ENCODE assay signal across 4 fruit fly cellular contexts in the genomic region with DNA sequence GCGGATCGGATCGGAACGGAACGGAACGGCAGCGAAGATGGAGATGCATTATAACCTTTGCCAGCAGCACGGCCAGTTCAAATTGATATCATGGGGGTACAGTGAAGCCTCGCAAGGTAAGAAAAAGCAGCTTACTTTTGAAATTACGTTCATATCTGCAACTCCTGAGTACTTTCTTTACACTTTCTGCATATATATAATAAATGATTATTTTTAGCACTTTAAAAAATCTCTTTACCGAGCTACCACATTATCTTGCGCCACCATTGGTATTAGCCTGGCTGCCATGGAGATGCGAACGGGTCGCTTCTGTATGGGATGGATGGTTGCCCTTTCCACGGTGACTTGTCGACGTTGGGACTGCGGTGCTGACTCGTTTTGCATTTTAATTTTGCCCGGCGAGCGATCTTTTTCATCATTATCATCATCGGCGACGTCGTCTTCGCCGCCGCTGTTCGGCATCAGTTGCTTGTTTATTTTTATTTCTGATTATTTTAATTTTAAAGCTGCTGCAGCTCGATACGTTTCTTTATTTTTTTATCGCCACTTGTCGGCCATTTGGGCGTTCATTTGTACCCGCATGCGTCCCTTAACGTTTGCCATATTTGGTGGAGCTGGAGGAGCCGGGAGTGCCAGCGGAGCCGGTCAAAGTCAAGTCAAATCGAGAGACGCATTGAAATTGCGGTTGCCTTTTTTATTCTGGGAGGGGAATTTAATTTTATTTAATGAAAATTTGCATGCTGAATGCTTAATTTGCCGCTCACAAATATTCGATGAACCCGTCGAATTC.
TF ChIP-seq lines count a peak whose summit lies in the region.

No protein-coding gene starts in this region.

TF ChIP-seq in whole organism, embryonic, 481 proteins besides CTCF, POLR2A, EP300 and RAD21 (continued from another document and continues in another):
- TF ChIP-seq nerfin-1 (tag; optimal IDR thresholded peaks at IDR 0.05; lab: Kevin White, UChicago): no peak
- TF ChIP-seq pnt (GFP tag; optimal IDR thresholded peaks at IDR 0.05; lab: Kevin White, UChicago): no peak
- TF ChIP-seq eve (GFP tag; optimal IDR thresholded peaks at IDR 0.05; lab: Kevin White, UChicago): no peak
- TF ChIP-seq p53 (GFP tag; optimal IDR thresholded peaks at IDR 0.05; lab: Kevin White, UChicago): no peak
- TF ChIP-seq bbx (GFP tag; IDR thresholded peaks at IDR 0.05; lab: Robert Waterston, UW; ENCODE audit: partially characterized antibody): no peak
- no peak for TF ChIP-seq jigr1 (GFP tag; IDR thresholded peaks at IDR 0.05; lab: Robert Waterston, UW)
- TF ChIP-seq tin (GFP tag; optimal IDR thresholded peaks at IDR 0.05; lab: Kevin White, UChicago): no peak
- no peak for TF ChIP-seq CG32767 (GFP tag; IDR thresholded peaks at IDR 0.05; lab: Robert Waterston, UW)
- TF ChIP-seq ci (GFP tag; IDR thresholded peaks at IDR 0.05; lab: Robert Waterston, UW): peak; percentile 55; the same call in 1 of the 3 replicates
- peak; percentile 76 for TF ChIP-seq CG14441 (GFP tag; IDR thresholded peaks at IDR 0.05; lab: Robert Waterston, UW)
- TF ChIP-seq CG10543 (GFP tag; optimal IDR thresholded peaks at IDR 0.05; lab: Kevin White, UChicago): no peak
- no peak for TF ChIP-seq kay (GFP tag; optimal IDR thresholded peaks at IDR 0.05; lab: Kevin White, UChicago)
- TF ChIP-seq HLH54F (GFP tag; optimal IDR thresholded peaks at IDR 0.05; lab: Kevin White, UChicago): no peak
- no peak for TF ChIP-seq lola (GFP tag; optimal IDR thresholded peaks at IDR 0.05; lab: Kevin White, UChicago)
- no peak for TF ChIP-seq otp (GFP tag; IDR thresholded peaks at IDR 0.05; lab: Robert Waterston, UW)
- TF ChIP-seq ara (GFP tag; IDR thresholded peaks at IDR 0.05; lab: Robert Waterston, UW): no peak
- TF ChIP-seq CG1529 (GFP tag; optimal IDR thresholded peaks at IDR 0.05; lab: Kevin White, UChicago): no peak
- TF ChIP-seq aop (GFP tag; IDR thresholded peaks at IDR 0.05; lab: Robert Waterston, UW): no peak
- no peak for TF ChIP-seq vnd (GFP tag; IDR thresholded peaks at IDR 0.05; lab: Robert Waterston, UW; ENCODE audit: partially characterized antibody)
- TF ChIP-seq CG16779 (GFP tag; IDR thresholded peaks at IDR 0.05; lab: Robert Waterston, UW): no peak
- no peak for TF ChIP-seq CG34224 (GFP tag; IDR thresholded peaks at IDR 0.05; lab: Robert Waterston, UW; ENCODE audit: partially characterized antibody)
- no peak for TF ChIP-seq chinmo (GFP tag; IDR thresholded peaks at IDR 0.05; lab: Robert Waterston, UW; ENCODE audit: partially characterized antibody)
- TF ChIP-seq CG3838 (GFP tag; optimal IDR thresholded peaks at IDR 0.05; lab: Kevin White, UChicago): no peak
- no peak for TF ChIP-seq TFAM (GFP tag; optimal IDR thresholded peaks at IDR 0.05; lab: Kevin White, UChicago)
- no peak for TF ChIP-seq CG7987 (GFP tag; optimal IDR thresholded peaks at IDR 0.05; lab: Kevin White, UChicago)
- TF ChIP-seq tx (GFP tag; optimal IDR thresholded peaks at IDR 0.05; lab: Kevin White, UChicago): no peak
- no peak for TF ChIP-seq CG13624 (GFP tag; optimal IDR thresholded peaks at IDR 0.05; lab: Kevin White, UChicago)
- TF ChIP-seq Xbp1 (GFP tag; optimal IDR thresholded peaks at IDR 0.05; lab: Kevin White, UChicago): no peak
- TF ChIP-seq dmrt99B (tag; optimal IDR thresholded peaks at IDR 0.05; lab: Kevin White, UChicago): peak; percentile 57
- TF ChIP-seq fd96Cb (tag; optimal IDR thresholded peaks at IDR 0.05; lab: Kevin White, UChicago): peak; percentile 6
- TF ChIP-seq CG12391 (tag; optimal IDR thresholded peaks at IDR 0.05; lab: Kevin White, UChicago): no peak

TF ChIP-seq in whole organism, prepupa, 60 proteins besides CTCF, POLR2A, EP300 and RAD21 (continued from another document and continues in another):
- peak; percentile 88 for TF ChIP-seq CG11762 (GFP tag; optimal IDR thresholded peaks at IDR 0.05; lab: Kevin White, UChicago; ENCODE audit: insufficient read depth)
- TF ChIP-seq Hr4 (GFP tag; optimal IDR thresholded peaks at IDR 0.05; lab: Kevin White, UChicago): peak; percentile 59
- TF ChIP-seq CG6854 (GFP tag; optimal IDR thresholded peaks at IDR 0.05; lab: Kevin White, UChicago): peak; percentile 84
- peak; percentile 89 for TF ChIP-seq CG3032 (tag; optimal IDR thresholded peaks at IDR 0.05; lab: Kevin White, UChicago)
- TF ChIP-seq vri (GFP tag; optimal IDR thresholded peaks at IDR 0.05; lab: Kevin White, UChicago): peak; percentile 84
- TF ChIP-seq Met (GFP tag; optimal IDR thresholded peaks at IDR 0.05; lab: Kevin White, UChicago): peak; percentile 94
- peak; percentile 94 for TF ChIP-seq acj6 (GFP tag; optimal IDR thresholded peaks at IDR 0.05; lab: Kevin White, UChicago)
- peak; percentile 90 for TF ChIP-seq CG10669 (GFP tag; optimal IDR thresholded peaks at IDR 0.05; lab: Kevin White, UChicago)
- TF ChIP-seq cyc (GFP tag; optimal IDR thresholded peaks at IDR 0.05; lab: Kevin White, UChicago): peak; percentile 91
- peak; percentile 89 for TF ChIP-seq fd59A (GFP tag; optimal IDR thresholded peaks at IDR 0.05; lab: Kevin White, UChicago)
- no peak for TF ChIP-seq fkh (GFP tag; optimal IDR thresholded peaks at IDR 0.05; lab: Kevin White, UChicago)
- TF ChIP-seq eg (GFP tag; IDR thresholded peaks at IDR 0.05; lab: Robert Waterston, UW): peak; percentile 70
- peak; percentile 91 for TF ChIP-seq Sox102F (GFP tag; optimal IDR thresholded peaks at IDR 0.05; lab: Kevin White, UChicago)
- TF ChIP-seq lz (GFP tag; optimal IDR thresholded peaks at IDR 0.05; lab: Kevin White, UChicago): peak; percentile 91
- TF ChIP-seq Gug (GFP tag; IDR thresholded peaks at IDR 0.05; lab: Robert Waterston, UW): peak; percentile 66
- TF ChIP-seq CG10631 (GFP tag; optimal IDR thresholded peaks at IDR 0.05; lab: Kevin White, UChicago): peak; percentile 90
- peak; percentile 90 for TF ChIP-seq Sox15 (GFP tag; optimal IDR thresholded peaks at IDR 0.05; lab: Kevin White, UChicago)
- TF ChIP-seq OdsH (GFP tag; optimal IDR thresholded peaks at IDR 0.05; lab: Kevin White, UChicago): peak; percentile 92
- TF ChIP-seq CG6792 (GFP tag; optimal IDR thresholded peaks at IDR 0.05; lab: Kevin White, UChicago): peak; percentile 93
- peak; percentile 88 for TF ChIP-seq spab (GFP tag; optimal IDR thresholded peaks at IDR 0.05; lab: Kevin White, UChicago)
- TF ChIP-seq Eip75B (GFP tag; optimal IDR thresholded peaks at IDR 0.05; lab: Kevin White, UChicago): peak; percentile 93
- no peak for TF ChIP-seq Hr38 (GFP tag; optimal IDR thresholded peaks at IDR 0.05; lab: Kevin White, UChicago)
- peak; percentile 85 for TF ChIP-seq net (GFP tag; optimal IDR thresholded peaks at IDR 0.05; lab: Kevin White, UChicago)
- peak; percentile 88 for TF ChIP-seq achi (GFP tag; optimal IDR thresholded peaks at IDR 0.05; lab: Kevin White, UChicago)
- peak; percentile 89 for TF ChIP-seq CG34406 (GFP tag; optimal IDR thresholded peaks at IDR 0.05; lab: Kevin White, UChicago)
- no peak for TF ChIP-seq CG11294 (GFP tag; IDR thresholded peaks at IDR 0.05; lab: Robert Waterston, UW)
- TF ChIP-seq CG32006 (GFP tag; optimal IDR thresholded peaks at IDR 0.05; lab: Kevin White, UChicago): peak; percentile 50
- TF ChIP-seq CG11902 (GFP tag; optimal IDR thresholded peaks at IDR 0.05; lab: Kevin White, UChicago): peak; percentile 93
- TF ChIP-seq CG7368 (GFP tag; optimal IDR thresholded peaks at IDR 0.05; lab: Kevin White, UChicago): peak; percentile 85
- TF ChIP-seq Sox14 (GFP tag; optimal IDR thresholded peaks at IDR 0.05; lab: Kevin White, UChicago): peak; percentile 86
- TF ChIP-seq Eip93F (GFP tag; optimal IDR thresholded peaks at IDR 0.05; lab: Kevin White, UChicago): peak; percentile 61

TF ChIP-seq in whole organism, pupa, 21 proteins besides CTCF, POLR2A, EP300 and RAD21 (continued from another document):
- TF ChIP-seq CG12605 (GFP tag; IDR thresholded peaks at IDR 0.05; lab: Robert Waterston, UW): 0 out of 2 replicates have a peak, but pooled peaks have one; percentile 45

TF ChIP-seq in whole organism, wandering third instar larva, 38 proteins besides CTCF, POLR2A, EP300 and RAD21 (continued from another document):
- TF ChIP-seq pan (optimal IDR thresholded peaks at IDR 0.05; lab: Kevin White, UChicago): no peak
- peak; percentile 46 to 95 for TF ChIP-seq foxo (GFP tag; optimal IDR thresholded peaks at IDR 0.05; lab: Kevin White, UChicago)
- TF ChIP-seq OdsH (GFP tag; optimal IDR thresholded peaks at IDR 0.05; lab: Kevin White, UChicago): peak; percentile 94
- TF ChIP-seq Hr83 (GFP tag; optimal IDR thresholded peaks at IDR 0.05; lab: Kevin White, UChicago; ENCODE audit: poor library complexity, severe bottlenecking): peak; percentile 27
- no peak for TF ChIP-seq GATAd (GFP tag; optimal IDR thresholded peaks at IDR 0.05; lab: Kevin White, UChicago)
- TF ChIP-seq lola (GFP tag; optimal IDR thresholded peaks at IDR 0.05; lab: Kevin White, UChicago): no peak
- TF ChIP-seq dmrt93B (GFP tag; optimal IDR thresholded peaks at IDR 0.05; lab: Kevin White, UChicago): peak; percentile 85
- no peak for TF ChIP-seq Hr78 (GFP tag; optimal IDR thresholded peaks at IDR 0.05; lab: Kevin White, UChicago)
- TF ChIP-seq Abd-B (GFP tag; optimal IDR thresholded peaks at IDR 0.05; lab: Kevin White, UChicago): no peak
- TF ChIP-seq Vsx2 (GFP tag; optimal IDR thresholded peaks at IDR 0.05; lab: Kevin White, UChicago; ENCODE audit: partially characterized antibody): no peak
- peak; percentile 80 for TF ChIP-seq sage (GFP tag; optimal IDR thresholded peaks at IDR 0.05; lab: Kevin White, UChicago)
- TF ChIP-seq brk (GFP tag; optimal IDR thresholded peaks at IDR 0.05; lab: Kevin White, UChicago): peak; percentile 92
- TF ChIP-seq dl (GFP tag; optimal IDR thresholded peaks at IDR 0.05; lab: Kevin White, UChicago; ENCODE audit: insufficient read depth in 1 of 2, partially characterized antibody in 2 of 2): peak in 1 of 2 experiments; percentile 25
- no peak for TF ChIP-seq N (GFP tag; optimal IDR thresholded peaks at IDR 0.05; lab: Kevin White, UChicago)
- no peak for TF ChIP-seq Myc (optimal IDR thresholded peaks at IDR 0.05; lab: Kevin White, UChicago)
